Worm (Caenorhabditis elegans): ENCODE data around the gene rab-14.

Gene rab-14

DNA sequence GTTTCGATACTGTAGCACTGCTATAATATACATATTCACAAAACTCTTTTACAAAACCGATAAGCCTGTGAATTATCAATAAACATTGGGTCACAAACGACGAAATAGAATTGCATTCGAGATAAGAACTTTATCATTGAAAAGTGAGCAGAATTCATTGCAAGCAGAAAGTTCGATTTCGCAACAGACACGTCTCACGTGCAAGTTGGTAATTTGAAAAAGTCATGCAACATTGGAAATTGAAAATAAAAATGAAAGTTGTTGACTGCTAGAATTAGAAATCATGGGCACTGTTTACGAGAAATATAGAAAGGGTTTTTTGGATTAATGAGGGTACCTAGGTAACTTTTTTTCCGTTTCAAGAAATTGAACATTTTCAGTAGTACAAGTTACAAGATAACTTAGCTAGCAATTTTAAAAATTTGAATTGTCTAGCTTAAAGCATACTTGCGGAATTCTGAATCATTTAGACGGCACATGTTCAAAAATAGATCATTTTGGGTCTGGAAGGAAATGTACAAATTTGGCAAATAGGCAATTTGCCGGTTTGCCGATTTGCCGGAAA is 4.2 kb upstream of the rab-14 start (continued):
- TF ChIP-seq madf-9 (GFP tag; conservative IDR thresholded peaks at IDR 0.05), result no peak
- TF ChIP-seq saeg-2 (GFP tag; IDR thresholded peaks at IDR 0.05), result peak; percentile 65; the same call in 1 of the 2 replicates
- TF ChIP-seq ceh-20 (GFP tag; IDR thresholded peaks at IDR 0.05), result 0 out of 2 replicates have a peak, but pooled peaks have one; percentile 23
- TF ChIP-seq nhr-48 (tag; optimal IDR thresholded peaks at IDR 0.05), result peak; percentile 68
- peak; percentile 81 for TF ChIP-seq fos-1 (tag; optimal IDR thresholded peaks at IDR 0.05)
- 0 out of 2 replicates have a peak, but pooled peaks have one; percentile 7 for TF ChIP-seq hmg-1.1 (GFP tag; IDR thresholded peaks at IDR 0.05)
- TF ChIP-seq ZK546.5 (tag; optimal IDR thresholded peaks at IDR 0.05), result no peak
- no peak for TF ChIP-seq nhr-111 (GFP tag; optimal IDR thresholded peaks at IDR 0.05)
- no peak for TF ChIP-seq pha-4 (GFP tag; IDR thresholded peaks at IDR 0.05)
- peak; percentile 28 for TF ChIP-seq pha-4 (tag; optimal IDR thresholded peaks at IDR 0.05)
- no peak for TF ChIP-seq F49E8.2 (tag; optimal IDR thresholded peaks at IDR 0.05; ENCODE audit: borderline replicate concordance)
- TF ChIP-seq F10B5.3 (tag; optimal IDR thresholded peaks at IDR 0.05), result no peak
- TF ChIP-seq dmd-6 (GFP tag; IDR thresholded peaks at IDR 0.05), result peak; percentile 94
- TF ChIP-seq ceh-32 (tag; optimal IDR thresholded peaks at IDR 0.05; ENCODE audit: poor library complexity), result no peak
- peak; percentile 75 for TF ChIP-seq nhr-11 (tag; optimal IDR thresholded peaks at IDR 0.05)
- 0 out of 2 replicates have a peak, but pooled peaks have one; percentile 63 for TF ChIP-seq zfp-3 (GFP tag; conservative IDR thresholded peaks at IDR 0.05)
- no peak for TF ChIP-seq F44E2.7 (GFP tag; IDR thresholded peaks at IDR 0.05)
- TF ChIP-seq T20F7.1 (GFP tag; optimal IDR thresholded peaks at IDR 0.05), result peak; percentile 81
- TF ChIP-seq egl-43 (GFP tag; IDR thresholded peaks at IDR 0.05), result no peak
- no peak for TF ChIP-seq cey-2 (tag; optimal IDR thresholded peaks at IDR 0.05; ENCODE audit: borderline replicate concordance, insufficient read depth)
- TF ChIP-seq dpl-1 (GFP tag; optimal IDR thresholded peaks at IDR 0.05), result peak; percentile 49
- no peak for TF ChIP-seq rbr-2 (tag; optimal IDR thresholded peaks at IDR 0.05)
- TF ChIP-seq daf-12 (tag; optimal IDR thresholded peaks at IDR 0.05), result no peak
- no peak for TF ChIP-seq ztf-11 (tag; optimal IDR thresholded peaks at IDR 0.05)
- no peak for TF ChIP-seq nhr-42 (GFP tag; IDR thresholded peaks at IDR 0.05)
- TF ChIP-seq zip-2 (tag; optimal IDR thresholded peaks at IDR 0.05), result no peak
- peak in 1 of 2 experiments; percentile 10 for TF ChIP-seq daf-16 (GFP tag; optimal IDR thresholded peaks at IDR 0.05)
- TF ChIP-seq daf-16 (tag; optimal IDR thresholded peaks at IDR 0.05), result peak; percentile 98
- no peak for TF ChIP-seq zip-11 (GFP tag; IDR thresholded peaks at IDR 0.05)
- no peak for TF ChIP-seq mxl-2 (GFP tag; conservative IDR thresholded peaks at IDR 0.05)
- no peak for TF ChIP-seq madf-5 (GFP tag; IDR thresholded peaks at IDR 0.05)
- TF ChIP-seq nhr-6 (tag; optimal IDR thresholded peaks at IDR 0.05), result peak; percentile 20
- 0 out of 2 replicates have a peak, but pooled peaks have one; percentile 9 for TF ChIP-seq ctbp-1 (GFP tag; IDR thresholded peaks at IDR 0.05)
- TF ChIP-seq ceh-44 (GFP tag; IDR thresholded peaks at IDR 0.05), result no peak
- TF ChIP-seq nhr-41 (GFP tag; IDR thresholded peaks at IDR 0.05), result no peak
- no peak for TF ChIP-seq ceh-28 (tag; optimal IDR thresholded peaks at IDR 0.05)
- peak; percentile 12 for TF ChIP-seq jun-1 (tag; optimal IDR thresholded peaks at IDR 0.05)
- no peak for TF ChIP-seq zfp-2 (tag; optimal IDR thresholded peaks at IDR 0.05)
- peak; percentile 92 for TF ChIP-seq lin-13 (GFP tag; optimal IDR thresholded peaks at IDR 0.05)
- TF ChIP-seq nhr-77 (tag; optimal IDR thresholded peaks at IDR 0.05), result peak; percentile 96
- no peak for TF ChIP-seq zag-1 (tag; optimal IDR thresholded peaks at IDR 0.05)
- no peak for TF ChIP-seq F26F4.8 (GFP tag; conservative IDR thresholded peaks at IDR 0.05)
- no peak for TF ChIP-seq tag-97 (GFP tag; IDR thresholded peaks at IDR 0.05)
- no peak for TF ChIP-seq sdz-12 (GFP tag; optimal IDR thresholded peaks at IDR 0.05)
- no peak for TF ChIP-seq ztf-7 (tag; optimal IDR thresholded peaks at IDR 0.05)
- peak; percentile 98 for TF ChIP-seq nhr-28 (tag; optimal IDR thresholded peaks at IDR 0.05)
- TF ChIP-seq nhr-76 (tag; optimal IDR thresholded peaks at IDR 0.05), result no peak
- TF ChIP-seq nhr-102 (tag; optimal IDR thresholded peaks at IDR 0.05), result peak; percentile 79
- no peak for TF ChIP-seq attf-4 (tag; optimal IDR thresholded peaks at IDR 0.05)
- TF ChIP-seq lir-3 (tag; optimal IDR thresholded peaks at IDR 0.05), result no peak
- peak in 1 of 2 experiments; percentile 90 for TF ChIP-seq unc-62 (GFP tag; optimal IDR thresholded peaks at IDR 0.05 in 1 of 2)
- no peak for TF ChIP-seq unc-62 (tag; optimal IDR thresholded peaks at IDR 0.05)
